Fruit fly (Drosophila melanogaster) whole organism: ENCODE results near the gene Nhe1.

Experiments used
- EcR ChIP-seq, 2 experiments: fragments of >200 bp; optimal IDR thresholded peaks; 2 replicates each; lab custom pipeline; 2017; ENCODE audit warnings: missing biosample characterization in 2 of 2, missing genetic modification characterization in 2 of 2, missing genetic modification reagents in 2 of 2
- pan ChIP-seq: fragments of >200 bp; optimal IDR thresholded peaks from 2 replicates; lab custom pipeline; 2017

DNA sequence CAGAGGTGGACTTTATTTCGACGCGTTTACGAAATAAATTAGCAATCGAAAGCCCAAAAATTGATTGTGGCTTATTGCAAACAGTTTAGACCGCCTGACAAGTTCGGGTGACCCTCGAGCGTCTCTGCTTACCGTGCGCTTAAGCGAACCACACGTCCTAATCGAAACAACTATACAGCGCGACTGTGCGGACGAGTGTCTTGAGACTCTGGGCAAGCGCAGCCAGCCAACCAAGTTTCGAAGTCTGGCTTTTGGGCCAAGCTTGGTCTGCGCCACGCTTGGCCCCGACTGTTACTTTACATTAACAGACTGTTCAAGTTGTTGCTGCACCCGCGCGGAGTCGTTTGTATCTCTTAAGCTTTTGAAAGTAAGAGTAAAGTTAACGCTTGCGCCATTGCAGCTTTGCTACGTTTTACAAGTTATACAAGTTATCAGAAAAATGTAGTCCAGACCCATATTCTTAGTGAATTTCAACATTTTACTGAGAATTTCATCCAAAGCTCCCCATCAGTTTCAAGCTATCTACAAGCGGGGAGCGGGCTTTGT is 47.4 kb downstream of the Nhe1 start:
- no peak for TF ChIP-seq pan
- TF ChIP-seq EcR (GFP tag; optimal IDR thresholded peaks at IDR 0.05; lab: Kevin White, UChicago) = no peak
